Worm (Caenorhabditis elegans) whole organism, L3 larva: ENCODE measurements around the gene rpac-19.

Experiments used
- R02D3.7 ChIP-seq: fragments of 150-350 bp; optimal IDR thresholded peaks from 2 replicates; lab custom pipeline; 2014; ENCODE audit warnings: missing biosample characterization, missing genetic modification characterization
- ZK546.5 ChIP-seq: sonication (generic microtip); optimal IDR thresholded peaks from 2 replicates; lab custom pipeline; 2017; ENCODE audit warnings: missing biosample characterization, missing genetic modification characterization
- aly-2 ChIP-seq: fragments of 150-350 bp; optimal IDR thresholded peaks from 2 replicates; lab custom pipeline; 2014; ENCODE audit warnings: missing biosample characterization, missing genetic modification characterization
- ama-1 ChIP-seq: fragments of 150-350 bp; optimal IDR thresholded peaks from 2 replicates; lab custom pipeline; 2018
- ceh-28 ChIP-seq: fragments of 150-350 bp; optimal IDR thresholded peaks from 2 replicates; lab custom pipeline; 2014; ENCODE audit warnings: missing biosample characterization, missing genetic modification reagents, missing genetic modification characterization
- ceh-9 ChIP-seq: sonication (generic microtip); optimal IDR thresholded peaks from 2 replicates; lab custom pipeline; 2018; ENCODE audit warnings: missing biosample characterization, missing genetic modification characterization
- daf-12 ChIP-seq: fragments of 150-350 bp; optimal IDR thresholded peaks from 2 replicates; lab custom pipeline; 2014; ENCODE audit warnings: missing biosample characterization, missing genetic modification reagents, missing genetic modification characterization
- egl-27 ChIP-seq: sonication (generic microtip); optimal IDR thresholded peaks from 4 replicates; lab custom pipeline; 2017; ENCODE audit warnings: missing biosample characterization, missing genetic modification reagents, missing genetic modification characterization
- egl-5 ChIP-seq: fragments of 150-350 bp; optimal IDR thresholded peaks from 2 replicates; lab custom pipeline; 2017; ENCODE audit warnings: missing biosample characterization, missing genetic modification reagents, missing genetic modification characterization, inconsistent platforms
- elt-1 ChIP-seq: fragments of 150-350 bp; optimal IDR thresholded peaks from 2 replicates; lab custom pipeline; 2014; ENCODE audit warnings: missing biosample characterization, missing genetic modification characterization
- elt-2 ChIP-seq: sonication (generic microtip); optimal IDR thresholded peaks from 2 replicates; lab custom pipeline; 2016; ENCODE audit warnings: missing genetic modification reagents, mild to moderate bottlenecking, missing genetic modification characterization, missing compliant biosample characterization
- fkh-10 ChIP-seq: sonication (generic microtip); optimal IDR thresholded peaks from 2 replicates; lab custom pipeline; 2017; ENCODE audit warnings: missing biosample characterization, missing genetic modification reagents, missing genetic modification characterization
- fkh-2 ChIP-seq: fragments of 150-350 bp; optimal IDR thresholded peaks from 2 replicates; lab custom pipeline; 2014; ENCODE audit warnings: missing biosample characterization, missing genetic modification reagents, missing genetic modification characterization
- fos-1 ChIP-seq: fragments of 150-350 bp; optimal IDR thresholded peaks from 2 replicates; lab custom pipeline; 2014; ENCODE audit warnings: missing biosample characterization, missing genetic modification characterization
- hmg-11 ChIP-seq: sonication (generic microtip); optimal IDR thresholded peaks from 2 replicates; lab custom pipeline; 2016; ENCODE audit warnings: missing genetic modification characterization, missing compliant biosample characterization
- jun-1 ChIP-seq: fragments of 150-350 bp; optimal IDR thresholded peaks from 2 replicates; lab custom pipeline; 2014; ENCODE audit warnings: missing biosample characterization, missing genetic modification reagents, missing genetic modification characterization
- lin-15B ChIP-seq: fragments of 150-350 bp; optimal IDR thresholded peaks from 2 replicates; lab custom pipeline; 2014; ENCODE audit warnings: missing biosample characterization, missing genetic modification characterization
- lin-39 ChIP-seq: fragments of 150-350 bp; optimal IDR thresholded peaks from 2 replicates; lab custom pipeline; 2018; ENCODE audit warnings: missing biosample characterization, missing genetic modification reagents, missing genetic modification characterization
- lsy-12 ChIP-seq: sonication (generic microtip); optimal IDR thresholded peaks from 2 replicates; lab custom pipeline; 2016; ENCODE audit warnings: mild to moderate bottlenecking, missing genetic modification characterization, missing compliant biosample characterization
- mdl-1 ChIP-seq: fragments of 150-350 bp; optimal IDR thresholded peaks from 2 replicates; lab custom pipeline; 2014; ENCODE audit warnings: missing biosample characterization, missing genetic modification characterization
- mml-1 ChIP-seq: fragments of 150-350 bp; sonication (generic microtip); optimal IDR thresholded peaks from 3 replicates; lab custom pipeline; 2014; ENCODE audit warnings: missing biosample characterization, missing genetic modification characterization
- nfya-1 ChIP-seq: sonication (generic microtip); optimal IDR thresholded peaks from 2 replicates; lab custom pipeline; 2017; ENCODE audit warnings: missing genetic modification characterization, mild to moderate bottlenecking, missing compliant biosample characterization, antibody characterized with exemption, moderate library complexity; ENCODE audit not compliant: insufficient read depth
- nhr-11 ChIP-seq: fragments of 150-350 bp; optimal IDR thresholded peaks from 2 replicates; lab custom pipeline; 2014; ENCODE audit warnings: missing biosample characterization, missing genetic modification characterization
- nhr-12 ChIP-seq: fragments of 150-350 bp; optimal IDR thresholded peaks from 2 replicates; lab custom pipeline; 2014; ENCODE audit warnings: missing biosample characterization, missing genetic modification characterization
- nhr-23 ChIP-seq: fragments of 150-350 bp; optimal IDR thresholded peaks from 2 replicates; lab custom pipeline; 2014; ENCODE audit warnings: missing biosample characterization, missing genetic modification reagents, missing genetic modification characterization
- nhr-25 ChIP-seq: sonication (generic microtip); optimal IDR thresholded peaks from 2 replicates; lab custom pipeline; 2017; ENCODE audit warnings: missing biosample characterization, missing genetic modification characterization
- nhr-43 ChIP-seq: sonication (generic microtip); optimal IDR thresholded peaks from 2 replicates; lab custom pipeline; 2016; ENCODE audit warnings: mild to moderate bottlenecking, missing genetic modification characterization, missing compliant biosample characterization; ENCODE audit not compliant: poor library complexity, severe bottlenecking
- nhr-77 ChIP-seq: fragments of 150-350 bp; optimal IDR thresholded peaks from 2 replicates; lab custom pipeline; 2014; ENCODE audit warnings: missing biosample characterization, missing genetic modification characterization
- pha-4 ChIP-seq: fragments of 150-350 bp; optimal IDR thresholded peaks from 2 replicates; lab custom pipeline; 2014; ENCODE audit warnings: missing biosample characterization, missing genetic modification reagents, missing genetic modification characterization
- sea-2 ChIP-seq: fragments of 150-350 bp; sonication (generic microtip); optimal IDR thresholded peaks from 4 replicates; lab custom pipeline; 2014; ENCODE audit warnings: missing biosample characterization, missing genetic modification reagents, missing genetic modification characterization
- skn-1 ChIP-seq: fragments of 150-350 bp; optimal IDR thresholded peaks from 2 replicates; lab custom pipeline; 2014; ENCODE audit warnings: missing biosample characterization, missing genetic modification characterization
- snpc-4 ChIP-seq: fragments of 150-350 bp; optimal IDR thresholded peaks from 2 replicates; lab custom pipeline; 2014; ENCODE audit warnings: missing biosample characterization, missing genetic modification characterization
- tbx-2 ChIP-seq: sonication (generic microtip); optimal IDR thresholded peaks from 2 replicates; lab custom pipeline; 2016; ENCODE audit warnings: mild to moderate bottlenecking, missing genetic modification characterization, missing compliant biosample characterization
- unc-39 ChIP-seq: sonication (generic microtip); optimal IDR thresholded peaks from 4 replicates; lab custom pipeline; 2017; ENCODE audit warnings: missing biosample characterization, missing genetic modification characterization
- unc-62 ChIP-seq: fragments of 150-350 bp; sonication (generic microtip); optimal IDR thresholded peaks from 4 replicates; lab custom pipeline; 2014; ENCODE audit warnings: missing biosample characterization, missing genetic modification reagents, missing genetic modification characterization
- ztf-11 ChIP-seq: fragments of 150-350 bp; optimal IDR thresholded peaks from 2 replicates; lab custom pipeline; 2014; ENCODE audit warnings: missing biosample characterization, missing genetic modification characterization

The rpac-19 gene

ce11 chrIII:9619079-9619761, 10.5 kb downstream of the rpac-19 start, which contains the start of gene hlh-11 (continued):
- TF ChIP-seq daf-12 (peak; percentile 11), hmg-11 (peak; percentile 95), nhr-25 (tag; lab: Kevin White, UChicago) (peak; percentile 87), nhr-11 (tag; lab: Kevin White, UChicago) (peak; percentile 58), fkh-10 (peak; percentile 52), nfya-1 (peak; percentile 87), ztf-11 (tag; lab: Kevin White, UChicago) (no peak), pha-4 (tag; lab: Kevin White, UChicago) (peak; percentile 85), ama-1 (peak; percentile 50), sea-2 (GFP tag; lab: Kevin White, UChicago) (no peak), jun-1 (tag; lab: Kevin White, UChicago) (peak; percentile 80), R02D3.7 (peak; percentile 62), tbx-2 (peak; percentile 76), unc-62 (GFP tag; lab: Kevin White, UChicago) (peak; percentile 43), skn-1 (tag; lab: Kevin White, UChicago) (no peak), unc-39 (tag; lab: Kevin White, UChicago) (no peak), egl-27 (tag; lab: Kevin White, UChicago) (peak; percentile 71), lin-39 (tag; lab: Kevin White, UChicago) (peak; percentile 93)

DNA sequence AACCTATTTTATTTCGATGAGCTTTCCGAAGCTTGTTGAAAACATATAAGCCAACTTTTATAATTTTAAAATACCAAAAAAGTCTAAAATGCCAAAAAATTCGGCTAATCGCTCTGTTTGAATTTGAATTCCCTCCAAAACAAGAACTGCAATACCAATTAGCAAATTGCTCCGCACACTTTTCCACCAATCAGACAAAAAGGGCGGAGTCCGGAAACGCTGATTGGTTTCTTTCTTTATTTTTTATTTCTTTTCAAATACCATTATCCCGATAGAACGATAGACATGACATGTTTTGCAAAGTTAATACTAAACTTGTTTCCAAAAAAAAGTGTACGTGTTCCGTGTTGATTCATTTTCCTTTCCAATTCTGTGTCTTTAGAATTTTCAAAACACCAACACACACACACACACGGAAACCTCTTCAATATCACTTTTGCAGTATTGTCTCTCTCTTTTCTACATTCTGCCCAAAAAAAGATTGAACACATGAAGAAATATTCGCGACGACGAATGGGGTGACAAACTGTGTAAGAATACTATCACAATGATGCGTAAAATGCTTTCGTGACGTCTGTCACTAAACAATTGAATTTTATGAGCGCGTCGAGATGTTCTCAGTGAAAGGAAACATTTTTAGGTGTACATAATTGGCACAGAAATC, 12.0 kb downstream of the rpac-19 start:
- TF ChIP-seq mml-1 (tag; lab: Kevin White, UChicago) (no peak), daf-12 (no peak), elt-2 (tag; lab: Kevin White, UChicago) (peak; percentile 1), hmg-11 (peak; percentile 13), egl-5 (no peak), nhr-25 (tag; lab: Kevin White, UChicago) (peak; percentile 78), nfya-1 (peak; percentile 91)
- TF ChIP-seq, all 47 proteins: peak for 4

ce11 chrIII:9616933-9617332, 12.8 kb downstream of the rpac-19 start:
- TF ChIP-seq lin-15B (tag; lab: Kevin White, UChicago) (no peak), ceh-9 (tag; lab: Kevin White, UChicago) (no peak), tbx-2 (no peak), nhr-23 (no peak), lin-39 (tag; lab: Kevin White, UChicago) (no peak), snpc-4 (tag; lab: Kevin White, UChicago) (no peak), fkh-10 (no peak), nhr-25 (tag; lab: Kevin White, UChicago) (no peak), ZK546.5 (tag; lab: Kevin White, UChicago) (no peak), nhr-12 (tag; lab: Kevin White, UChicago) (no peak), lsy-12 (tag; lab: Kevin White, UChicago) (no peak), skn-1 (tag; lab: Kevin White, UChicago) (no peak)
- TF ChIP-seq, all 47 proteins: peak for 0

DNA sequence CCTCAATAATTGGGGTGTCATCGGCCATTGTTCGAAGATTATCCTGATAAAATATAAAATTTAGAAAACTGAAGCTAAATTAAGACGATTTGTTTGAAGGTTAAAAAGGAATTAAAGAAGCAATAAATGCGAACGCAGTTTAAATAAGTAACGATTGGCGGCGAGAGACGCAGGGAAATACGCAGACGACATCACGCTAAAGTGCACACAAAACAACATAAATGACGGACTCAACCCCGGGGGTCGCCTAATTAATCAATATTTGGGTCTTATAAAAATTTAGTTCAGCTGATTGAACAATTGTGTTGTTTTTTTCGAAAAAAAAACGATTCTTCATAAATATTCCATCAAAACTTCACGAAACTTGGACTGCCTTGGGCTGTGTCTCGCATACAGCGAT, 13.3 kb downstream of the rpac-19 start, which contains the start of gene hcp-3:
TSS of gene hcp-3 (minus strand) at position 45 of the 400 bp plus-strand sequence.
- peak; percentile 66 for TF ChIP-seq nfya-1
- peak; percentile 62 for TF ChIP-seq pha-4 (tag; lab: Kevin White, UChicago)
- TF ChIP-seq nhr-23 = peak; percentile 45
- TF ChIP-seq mdl-1 (tag; lab: Kevin White, UChicago) = no peak
- TF ChIP-seq fos-1 (tag; lab: Kevin White, UChicago) = no peak
- peak; percentile 4 for TF ChIP-seq snpc-4 (tag; lab: Kevin White, UChicago)
- TF ChIP-seq egl-5 = no peak
- TF ChIP-seq ama-1 = no peak
- no peak for TF ChIP-seq aly-2 (tag; lab: Kevin White, UChicago)
- peak; percentile 46 for TF ChIP-seq ceh-28
- peak; percentile 27 for TF ChIP-seq nhr-25 (tag; lab: Kevin White, UChicago)
- no peak for TF ChIP-seq nhr-77
- TF ChIP-seq elt-2 (tag; lab: Kevin White, UChicago) = peak; percentile 12
- no peak for TF ChIP-seq R02D3.7
- no peak for TF ChIP-seq ZK546.5 (tag; lab: Kevin White, UChicago)
- peak; percentile 26 for TF ChIP-seq hmg-11
- TF ChIP-seq elt-1 (tag; lab: Kevin White, UChicago) = no peak
- no peak for TF ChIP-seq lsy-12 (tag; lab: Kevin White, UChicago)
- no peak for TF ChIP-seq nhr-43 (tag; lab: Kevin White, UChicago)
- TF ChIP-seq fkh-2 (tag; lab: Kevin White, UChicago) = no peak
- peak; percentile 39 for TF ChIP-seq lin-15B (tag; lab: Kevin White, UChicago)
